Fruit fly (Drosophila melanogaster) whole organism, prepupa: ENCODE results near the gene CG43401.

ENCODE experiments used
- CG4318 ChIP-seq: fragments of 200-800 bp; sonication (Bioruptor generic); optimal IDR thresholded peaks from 3 replicates; lab custom pipeline; 2017; ENCODE audit warnings: missing biosample characterization, mild to moderate bottlenecking, missing genetic modification characterization
- vri ChIP-seq: fragments of 200-800 bp; sonication (Bioruptor generic); optimal IDR thresholded peaks from 3 replicates; lab custom pipeline; 2016; ENCODE audit warnings: missing biosample characterization, mild to moderate bottlenecking, missing genetic modification characterization

- TF ChIP-seq vri (GFP tag; lab: Kevin White, UChicago) (no peak), CG4318 (GFP tag; lab: Kevin White, UChicago) (no peak)
Observed at dm6 chr2L:1419656-1420055, 8.6 kb upstream of the CG43401 start.
